Fruit fly (Drosophila melanogaster) Kc167 (cell line): ENCODE measurements around the gene Cph.

Experiments used
- Myc ChIP-seq: fragments of >200 bp; optimal IDR thresholded peaks from 2 replicates; lab custom pipeline; 2017; ENCODE audit warnings: missing external identifiers
- Sin3A ChIP-seq: fragments of >200 bp; optimal IDR thresholded peaks from 2 replicates; lab custom pipeline; 2018; ENCODE audit warnings: missing external identifiers
- h ChIP-seq: fragments of >200 bp; optimal IDR thresholded peaks from 3 replicates; lab custom pipeline; 2018; ENCODE audit warnings: missing external identifiers
- insv ChIP-seq: fragments of >200 bp; optimal IDR thresholded peaks from 3 replicates; lab custom pipeline; 2018; ENCODE audit warnings: missing external identifiers
- psq ChIP-seq: fragments of >200 bp; optimal IDR thresholded peaks from 2 replicates; lab custom pipeline; 2017; ENCODE audit warnings: missing external identifiers
- ttk ChIP-seq: sonication (Bioruptor generic); optimal IDR thresholded peaks from 2 replicates; lab custom pipeline; 2017; ENCODE audit warnings: missing external identifiers

The Cph gene

DNA sequence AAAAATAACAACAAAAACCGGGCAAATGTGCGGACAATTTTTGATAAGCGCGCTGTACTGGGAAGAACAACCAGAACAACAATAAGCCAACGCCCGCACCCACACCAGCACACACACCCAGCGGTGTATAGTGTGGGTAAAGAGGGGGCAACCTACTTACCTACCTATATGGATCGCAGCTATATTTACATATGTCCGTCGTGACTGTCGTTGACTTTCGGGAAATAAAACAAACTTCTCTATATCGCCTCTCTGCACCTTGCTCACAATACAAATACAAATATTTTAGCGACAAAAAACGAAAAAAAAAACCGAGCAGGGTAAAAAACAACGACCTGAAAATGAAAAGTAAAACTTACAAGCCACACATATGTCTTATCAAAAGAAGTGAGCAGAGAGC lies 89.8 kb downstream of the Cph start:
- no peak for TF ChIP-seq psq (lab: Kevin White, UChicago)
- no peak for TF ChIP-seq insv (lab: Kevin White, UChicago)
- TF ChIP-seq Myc (lab: Kevin White, UChicago): no peak
- TF ChIP-seq h (lab: Kevin White, UChicago): no peak
- TF ChIP-seq Sin3A (lab: Kevin White, UChicago): no peak
- TF ChIP-seq ttk (lab: Kevin White, UChicago): no peak

DNA sequence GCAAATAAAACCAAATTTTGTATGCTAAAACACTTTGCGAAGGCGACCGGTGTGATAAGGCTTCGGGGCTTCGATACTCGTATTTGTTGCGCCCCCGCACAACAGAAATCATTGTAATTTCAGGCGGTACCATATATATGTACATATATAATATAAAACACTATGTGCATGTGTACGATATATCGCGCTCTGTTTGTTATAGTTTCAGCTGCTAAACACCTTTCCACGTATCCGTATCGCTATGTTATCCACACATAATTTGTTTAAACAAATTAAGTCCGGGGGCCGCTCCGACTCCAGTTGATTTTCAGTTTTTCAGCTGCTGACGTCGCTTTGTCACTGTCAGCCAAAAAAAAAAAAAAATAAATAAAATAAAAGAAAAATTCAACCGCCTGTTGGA lies 91.1 kb downstream of the Cph start:
- no peak for TF ChIP-seq insv (lab: Kevin White, UChicago)
- TF ChIP-seq ttk (lab: Kevin White, UChicago): no peak
- TF ChIP-seq psq (lab: Kevin White, UChicago): no peak
- no peak for TF ChIP-seq h (lab: Kevin White, UChicago)
- no peak for TF ChIP-seq Sin3A (lab: Kevin White, UChicago)
- no peak for TF ChIP-seq Myc (lab: Kevin White, UChicago)

DNA sequence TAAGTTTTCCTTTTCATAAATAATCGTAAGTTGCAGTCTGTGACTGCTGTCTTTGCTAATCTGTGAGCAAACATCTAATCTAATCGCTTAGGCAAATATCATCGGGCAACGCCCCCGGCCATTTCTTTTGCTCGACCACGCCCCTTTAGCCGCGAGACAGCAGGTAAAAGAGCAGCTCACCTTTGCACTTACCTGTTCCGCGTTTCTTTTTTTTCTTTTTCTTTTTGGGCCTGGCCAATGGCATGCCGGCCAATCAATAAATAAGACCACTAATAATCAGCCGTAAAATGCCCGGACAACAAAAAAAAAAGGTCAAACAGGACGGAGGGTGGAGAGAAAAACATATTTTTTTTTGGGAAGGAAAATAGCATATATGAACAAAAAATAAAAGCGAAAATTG lies 93.1 kb downstream of the Cph start:
- TF ChIP-seq Sin3A (lab: Kevin White, UChicago) (no peak), Myc (lab: Kevin White, UChicago) (no peak), psq (lab: Kevin White, UChicago) (no peak), h (lab: Kevin White, UChicago) (no peak), ttk (lab: Kevin White, UChicago) (no peak), insv (lab: Kevin White, UChicago) (no peak)

DNA sequence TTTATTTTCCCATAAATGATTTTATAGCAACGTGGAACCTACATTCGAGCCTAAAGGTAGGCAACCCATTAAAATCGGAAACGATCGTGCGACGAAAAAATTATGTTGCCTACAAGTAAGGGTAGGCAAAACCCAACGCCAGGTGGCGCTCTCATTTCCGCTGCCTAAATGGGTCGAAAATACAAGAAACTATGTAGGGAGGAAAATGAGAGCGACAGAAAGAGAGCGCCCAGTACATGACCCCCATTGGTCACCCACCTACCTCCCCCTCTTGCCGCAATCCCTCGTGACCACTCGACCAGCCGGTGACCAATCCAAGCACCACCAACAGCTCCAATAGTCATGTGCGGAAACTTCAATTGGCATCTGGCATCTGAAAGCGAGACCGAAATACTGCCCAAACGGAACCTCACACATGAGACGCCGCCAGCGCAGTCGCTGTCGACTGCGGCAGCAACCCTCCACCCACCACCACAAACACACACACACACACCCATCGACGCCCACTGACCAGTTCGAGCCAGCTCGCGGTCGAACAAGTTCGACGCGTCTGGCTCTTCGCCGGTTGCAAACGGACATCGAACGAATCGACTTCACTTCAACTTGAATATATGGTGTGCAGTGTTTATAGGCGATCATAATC lies 104.6 kb downstream of the Cph start:
- TF ChIP-seq insv (lab: Kevin White, UChicago) (no peak), Myc (lab: Kevin White, UChicago) (no peak), ttk (lab: Kevin White, UChicago) (no peak), psq (lab: Kevin White, UChicago) (no peak), h (lab: Kevin White, UChicago) (no peak), Sin3A (lab: Kevin White, UChicago) (no peak)

DNA sequence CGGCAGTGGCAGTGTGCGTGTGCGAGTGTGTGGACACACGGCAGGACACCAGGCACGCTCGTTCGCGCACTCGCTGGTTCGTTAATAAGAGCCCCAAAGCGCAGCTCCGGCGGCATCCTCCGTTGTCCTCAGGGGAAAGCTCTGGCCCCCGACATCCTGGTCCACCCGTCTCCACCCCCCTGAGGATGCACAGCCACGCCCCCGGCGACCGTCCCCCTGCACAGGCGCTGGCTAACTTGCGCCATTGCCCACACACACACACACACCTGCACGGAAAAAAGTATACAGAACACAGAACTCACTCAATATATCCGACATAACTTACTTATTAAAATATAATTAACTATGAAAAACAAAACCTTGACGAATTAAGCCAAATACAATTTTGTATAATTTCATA lies 108.5 kb downstream of the Cph start:
- TF ChIP-seq Myc (lab: Kevin White, UChicago) (no peak), ttk (lab: Kevin White, UChicago) (no peak), insv (lab: Kevin White, UChicago) (no peak), Sin3A (lab: Kevin White, UChicago) (no peak), h (lab: Kevin White, UChicago) (no peak), psq (lab: Kevin White, UChicago) (no peak)

DNA sequence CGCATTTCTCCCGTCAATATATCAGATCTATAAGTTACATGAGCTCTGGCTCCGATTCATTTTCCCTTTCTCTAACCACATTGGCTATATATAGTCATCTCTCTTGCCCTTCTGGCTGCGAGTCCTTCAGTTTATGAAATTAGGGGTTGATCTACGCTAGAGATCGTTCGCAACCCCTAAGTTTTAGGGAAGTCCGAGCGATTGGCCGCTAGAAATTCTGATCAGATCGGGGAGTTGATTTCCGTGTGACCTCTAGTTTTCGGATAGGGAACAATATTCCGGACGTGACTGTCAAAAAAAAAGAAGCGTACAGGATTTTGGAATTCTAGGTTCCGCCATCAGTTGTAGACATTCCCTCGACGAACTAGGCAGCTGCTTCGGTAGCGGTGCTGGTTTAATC lies 114.9 kb downstream of the Cph start:
- TF ChIP-seq Sin3A (lab: Kevin White, UChicago): no peak
- no peak for TF ChIP-seq Myc (lab: Kevin White, UChicago)
- no peak for TF ChIP-seq psq (lab: Kevin White, UChicago)
- TF ChIP-seq insv (lab: Kevin White, UChicago): no peak
- no peak for TF ChIP-seq h (lab: Kevin White, UChicago)
- TF ChIP-seq ttk (lab: Kevin White, UChicago): no peak

DNA sequence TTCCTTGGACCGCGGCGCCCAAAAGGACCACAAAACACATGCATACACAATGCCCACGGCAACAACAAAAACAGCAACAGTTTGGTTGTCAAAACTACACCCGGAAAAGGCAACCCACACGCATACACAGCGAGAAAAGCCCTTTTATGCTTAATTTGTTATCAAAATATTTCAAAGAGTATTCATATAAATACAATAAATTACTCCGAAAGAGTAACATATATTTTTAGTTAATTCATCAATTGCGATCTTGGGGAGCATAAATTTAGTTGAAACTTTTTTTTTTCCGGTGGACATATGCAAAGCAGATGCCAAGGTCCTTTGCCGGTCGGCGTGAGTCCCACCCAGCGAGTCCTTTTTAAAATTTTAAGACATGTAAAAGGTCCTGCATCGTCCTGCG lies 117.6 kb downstream of the Cph start:
- TF ChIP-seq ttk (lab: Kevin White, UChicago): no peak
- no peak for TF ChIP-seq Myc (lab: Kevin White, UChicago)
- no peak for TF ChIP-seq psq (lab: Kevin White, UChicago)
- TF ChIP-seq h (lab: Kevin White, UChicago): no peak
- no peak for TF ChIP-seq Sin3A (lab: Kevin White, UChicago)
- no peak for TF ChIP-seq insv (lab: Kevin White, UChicago)

DNA sequence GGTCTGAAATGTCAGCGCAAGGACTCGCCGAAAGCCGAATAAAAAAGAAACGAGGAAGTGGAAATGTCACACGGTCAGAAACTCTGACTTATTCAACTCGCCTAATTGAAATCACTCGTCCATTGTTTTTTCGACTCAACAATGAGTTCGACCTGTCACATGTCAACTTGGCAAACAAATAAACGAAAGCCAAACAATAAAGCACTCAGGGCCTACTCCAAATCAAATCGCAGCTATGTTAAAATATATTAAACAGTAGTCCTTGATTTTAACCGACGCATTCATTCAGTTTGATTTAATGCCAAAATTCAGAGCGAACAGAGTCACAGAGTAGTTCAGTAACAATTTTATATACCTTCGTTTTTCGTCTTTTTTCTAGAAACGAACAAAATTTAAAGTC lies 129.1 kb downstream of the Cph start, which contains the start of gene CG1958:
CG1958 (plus strand) TSS at position 301 of the 400 bp plus-strand sequence.
- no peak for TF ChIP-seq Myc (lab: Kevin White, UChicago)
- TF ChIP-seq psq (lab: Kevin White, UChicago): no peak
- no peak for TF ChIP-seq ttk (lab: Kevin White, UChicago)
- TF ChIP-seq h (lab: Kevin White, UChicago): no peak
- no peak for TF ChIP-seq Sin3A (lab: Kevin White, UChicago)
- TF ChIP-seq insv (lab: Kevin White, UChicago): no peak

DNA sequence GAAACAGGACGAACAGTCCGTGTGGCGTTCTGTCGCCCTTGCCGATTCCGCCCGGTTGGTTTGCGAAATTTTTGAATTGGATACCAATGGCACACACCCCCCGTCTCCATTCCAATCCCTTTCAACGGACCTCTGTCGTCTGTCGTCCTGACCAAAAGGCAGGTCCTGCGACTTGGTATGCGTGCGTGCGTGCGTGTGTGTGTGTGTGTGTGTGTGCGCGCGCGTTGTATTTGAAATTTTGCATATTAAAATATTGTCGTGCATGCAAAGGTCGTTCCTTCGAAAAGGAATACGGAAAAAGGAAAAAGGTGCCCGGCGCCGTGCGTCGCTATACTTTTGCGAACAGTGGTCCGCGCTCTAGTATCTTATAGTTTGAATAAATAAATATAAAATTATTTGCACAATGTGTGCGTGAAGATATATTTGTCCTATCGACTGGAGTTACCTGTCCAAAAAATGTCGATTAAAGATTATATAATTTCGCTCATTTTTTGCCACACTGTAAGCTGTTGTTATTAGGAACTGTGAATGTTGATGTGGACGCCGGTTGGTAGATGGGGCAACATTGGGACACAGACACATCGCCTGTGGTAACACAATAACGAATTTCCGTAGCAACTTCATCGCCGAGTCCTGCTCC lies 134.0 kb downstream of the Cph start:
- TF ChIP-seq Sin3A (lab: Kevin White, UChicago): no peak

DNA sequence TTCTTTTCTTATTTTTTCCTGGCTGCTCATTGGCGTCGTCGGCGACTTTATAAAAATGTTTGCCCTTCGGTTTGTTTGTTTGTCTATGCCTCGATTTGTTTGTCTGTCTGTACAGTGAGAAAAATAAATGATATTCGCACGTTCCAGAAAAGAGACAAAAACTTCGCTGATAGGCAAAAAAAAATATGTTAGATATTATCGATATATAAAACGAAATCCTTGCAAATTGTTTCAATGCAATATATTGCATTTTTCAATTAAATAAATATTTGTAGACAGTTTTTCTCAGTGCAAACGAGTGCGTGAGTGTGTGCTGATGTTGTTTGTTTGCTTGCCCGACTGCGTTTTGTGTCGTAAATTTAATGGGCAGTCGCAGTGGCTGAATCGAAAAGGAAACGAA lies 139.5 kb downstream of the Cph start:
- TF ChIP-seq psq (lab: Kevin White, UChicago): no peak
- TF ChIP-seq ttk (lab: Kevin White, UChicago): no peak
- TF ChIP-seq Sin3A (lab: Kevin White, UChicago): no peak
- no peak for TF ChIP-seq Myc (lab: Kevin White, UChicago)
- no peak for TF ChIP-seq h (lab: Kevin White, UChicago)
- no peak for TF ChIP-seq insv (lab: Kevin White, UChicago)

DNA sequence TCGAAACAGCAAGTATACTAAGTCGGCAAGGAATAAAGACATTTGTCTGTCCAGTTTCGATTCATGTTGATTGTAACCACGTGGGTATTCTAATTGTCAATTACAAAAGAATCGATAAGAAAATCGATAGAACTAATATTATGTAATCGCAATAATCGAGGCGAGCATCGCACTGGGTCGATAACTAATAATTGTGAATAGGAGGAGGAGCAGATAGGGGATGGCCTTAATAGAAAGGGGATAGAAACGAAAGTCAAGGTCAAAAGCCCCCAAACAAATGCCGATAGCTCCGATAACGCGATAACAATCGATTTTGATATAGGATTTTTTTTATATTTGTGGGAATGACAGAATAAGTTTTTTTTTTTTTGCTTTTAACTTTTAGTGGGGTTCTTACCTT lies 147.4 kb downstream of the Cph start:
- TF ChIP-seq Myc (lab: Kevin White, UChicago) (no peak), h (lab: Kevin White, UChicago) (no peak), psq (lab: Kevin White, UChicago) (no peak), insv (lab: Kevin White, UChicago) (no peak), Sin3A (lab: Kevin White, UChicago) (no peak), ttk (lab: Kevin White, UChicago) (no peak)
